Worm (Caenorhabditis elegans): ENCODE results near the gene K08H2.2.

Gene K08H2.2

ce11 chrX:13250163-13250562, 15.4 kb upstream of the K08H2.2 start (continued):
- peak; percentile 78 for TF ChIP-seq nhr-77 (tag; optimal IDR thresholded peaks at IDR 0.05)
- peak; percentile 95 for TF ChIP-seq nhr-28 (tag; optimal IDR thresholded peaks at IDR 0.05)
- TF ChIP-seq lin-1 (GFP tag; IDR thresholded peaks at IDR 0.05), result no peak
- TF ChIP-seq daf-16 (GFP tag; optimal IDR thresholded peaks at IDR 0.05), result peak in 1 of 2 experiments; percentile 68
- TF ChIP-seq daf-16 (tag; optimal IDR thresholded peaks at IDR 0.05), result peak; percentile 95
- no peak for TF ChIP-seq ceh-44 (GFP tag; IDR thresholded peaks at IDR 0.05)
- no peak for TF ChIP-seq egl-27 (tag; optimal IDR thresholded peaks at IDR 0.05)
- TF ChIP-seq unc-130 (GFP tag; optimal IDR thresholded peaks at IDR 0.05), result no peak
- TF ChIP-seq hlh-30 (tag; optimal IDR thresholded peaks at IDR 0.05; ENCODE audit: insufficient read depth), result peak; percentile 84
- no peak for TF ChIP-seq nhr-11 (tag; optimal IDR thresholded peaks at IDR 0.05)
- TF ChIP-seq nhr-42 (GFP tag; IDR thresholded peaks at IDR 0.05), result 0 out of 2 replicates have a peak, but pooled peaks have one; percentile 15
- TF ChIP-seq lsy-2 (tag; optimal IDR thresholded peaks at IDR 0.05), result peak in 1 of 2 experiments; percentile 48

- TF ChIP-seq unc-62 (GFP tag; optimal IDR thresholded peaks at IDR 0.05 in 1 of 2) (peak in 1 of 2 experiments; percentile 97), unc-62 (tag; optimal IDR thresholded peaks at IDR 0.05) (no peak), mxl-3 (GFP tag; optimal IDR thresholded peaks at IDR 0.05) (peak; percentile 15), lim-7 (GFP tag; IDR thresholded peaks at IDR 0.05) (no peak), unc-39 (tag; optimal IDR thresholded peaks at IDR 0.05) (no peak), aha-1 (tag) (peak; percentile 23), hmg-1.1 (GFP tag; IDR thresholded peaks at IDR 0.05) (no peak), dpl-1 (GFP tag; optimal IDR thresholded peaks at IDR 0.05) (no peak)
Observed at ce11 chrX:13249102-13249501, 14.3 kb upstream of the K08H2.2 start.

- no peak for TF ChIP-seq ZK337.2 (GFP tag; IDR thresholded peaks at IDR 0.05)
- TF ChIP-seq aha-1 (tag), result peak; percentile 11
Observed at ce11 chrX:13248265-13248664, 13.5 kb upstream of the K08H2.2 start, which contains the start of gene K08H2.7. TSS of gene K08H2.7 (minus strand) at chrX:13248437.

- TF ChIP-seq rbr-2 (tag; optimal IDR thresholded peaks at IDR 0.05) (no peak), nhr-28 (tag; optimal IDR thresholded peaks at IDR 0.05) (peak; percentile 52), dve-1 (tag; optimal IDR thresholded peaks at IDR 0.05; ENCODE audit: insufficient read depth) (peak; percentile 61), hlh-30 (tag; optimal IDR thresholded peaks at IDR 0.05; ENCODE audit: insufficient read depth) (peak; percentile 39), dmd-6 (GFP tag; IDR thresholded peaks at IDR 0.05) (peak; percentile 74), zfp-2 (tag; optimal IDR thresholded peaks at IDR 0.05) (no peak), hlh-11 (tag; optimal IDR thresholded peaks at IDR 0.05) (peak; percentile 54), daf-16 (GFP tag; optimal IDR thresholded peaks at IDR 0.05) (no peak), daf-16 (tag; optimal IDR thresholded peaks at IDR 0.05) (peak; percentile 74), nhr-77 (tag; optimal IDR thresholded peaks at IDR 0.05) (peak; percentile 1)
Observed at ce11 chrX:13247614-13248013, 12.8 kb upstream of the K08H2.2 start.

- TF ChIP-seq nhr-28 (tag; optimal IDR thresholded peaks at IDR 0.05) (peak; percentile 82), ces-1 (GFP tag; optimal IDR thresholded peaks at IDR 0.05) (peak; percentile 85), nhr-11 (tag; optimal IDR thresholded peaks at IDR 0.05) (no peak), dmd-9 (GFP tag; IDR thresholded peaks at IDR 0.05) (no peak), Y75B8A.6 (GFP tag; IDR thresholded peaks at IDR 0.05) (no peak), T20F7.1 (GFP tag; optimal IDR thresholded peaks at IDR 0.05) (peak; percentile 29), dve-1 (tag; optimal IDR thresholded peaks at IDR 0.05; ENCODE audit: insufficient read depth) (peak; percentile 67), hlh-11 (tag; optimal IDR thresholded peaks at IDR 0.05) (peak; percentile 33), ZK337.2 (GFP tag; IDR thresholded peaks at IDR 0.05) (no peak), hlh-30 (tag; optimal IDR thresholded peaks at IDR 0.05; ENCODE audit: insufficient read depth) (peak; percentile 71), tra-1 (GFP tag; IDR thresholded peaks at IDR 0.05) (no peak), zfp-3 (GFP tag; conservative IDR thresholded peaks at IDR 0.05) (no peak), nhr-48 (tag; optimal IDR thresholded peaks at IDR 0.05) (no peak), ceh-44 (GFP tag; IDR thresholded peaks at IDR 0.05) (no peak), dmd-6 (GFP tag; IDR thresholded peaks at IDR 0.05) (peak; percentile 52), ZK546.5 (tag; optimal IDR thresholded peaks at IDR 0.05) (no peak), sdz-12 (GFP tag; optimal IDR thresholded peaks at IDR 0.05) (no peak), unc-62 (GFP tag; optimal IDR thresholded peaks at IDR 0.05 in 1 of 2) (peak in 1 of 2 experiments; percentile 3), unc-62 (tag; optimal IDR thresholded peaks at IDR 0.05) (no peak), nhr-25 (tag; optimal IDR thresholded peaks at IDR 0.05; ENCODE audit: borderline replicate concordance, insufficient read depth) (no peak), mdl-1 (tag; optimal IDR thresholded peaks at IDR 0.05) (peak in 1 of 2 experiments; percentile 45), nhr-6 (tag; optimal IDR thresholded peaks at IDR 0.05) (no peak), ceh-82 (tag; optimal IDR thresholded peaks at IDR 0.05) (no peak), lin-39 (tag; optimal IDR thresholded peaks at IDR 0.05) (no peak)
Observed at ce11 chrX:13246668-13247358, 12.0 kb upstream of the K08H2.2 start.

Measured in whole organism, L4 larva.